Fruit fly (Drosophila melanogaster): ENCODE data around the gene Kdm2.

The Kdm2 gene

dm6 chr3R:9049091-9049981, 3.0 kb upstream of the Kdm2 start:
- no peak for TF ChIP-seq noc (tag; optimal IDR thresholded peaks at IDR 0.05)

dm6 chr3R:9050519-9051119, 1.7 kb upstream of the Kdm2 start, which contains the start of gene Nmdmc:
Nmdmc (minus strand) TSS chr3R:9050555.
- no peak for TF ChIP-seq noc (tag; optimal IDR thresholded peaks at IDR 0.05)

dm6 chr3R:9053021-9053420, 726 bp downstream of the Kdm2 start:
- peak; percentile 47 for TF ChIP-seq noc (tag; optimal IDR thresholded peaks at IDR 0.05)

- TF ChIP-seq noc (tag; optimal IDR thresholded peaks at IDR 0.05) = peak; percentile 83
Measured at dm6 chr3R:9053850-9054441, 1.7 kb downstream of the Kdm2 start.

- no peak for TF ChIP-seq noc (tag; optimal IDR thresholded peaks at IDR 0.05)
Measured at dm6 chr3R:9054442-9055118, 2.3 kb downstream of the Kdm2 start.

- peak; percentile 95 for TF ChIP-seq noc (tag; optimal IDR thresholded peaks at IDR 0.05)
Measured at dm6 chr3R:9055119-9056105, 3.1 kb downstream of the Kdm2 start.

dm6 chr3R:9056409-9057031, 4.2 kb downstream of the Kdm2 start:
- no peak for TF ChIP-seq noc (tag; optimal IDR thresholded peaks at IDR 0.05)

- no peak for TF ChIP-seq noc (tag; optimal IDR thresholded peaks at IDR 0.05)
Measured at dm6 chr3R:9057032-9057397, 4.7 kb downstream of the Kdm2 start.

- TF ChIP-seq noc (tag; optimal IDR thresholded peaks at IDR 0.05) = peak; percentile 100
Measured at dm6 chr3R:9057398-9058058, 5.2 kb downstream of the Kdm2 start.

dm6 chr3R:9062756-9063155, 10.5 kb downstream of the Kdm2 start:
- no peak for TF ChIP-seq noc (tag; optimal IDR thresholded peaks at IDR 0.05)

dm6 chr3R:9064874-9065273, 12.6 kb downstream of the Kdm2 start, which contains the start of the genes beag and Ada:
beag (minus strand) TSS chr3R:9065078.
Ada (plus strand) TSS chr3R:9065183.
- no peak for TF ChIP-seq noc (tag; optimal IDR thresholded peaks at IDR 0.05)

dm6 chr3R:9068418-9068817, 16.1 kb downstream of the Kdm2 start:
- no peak for TF ChIP-seq noc (tag; optimal IDR thresholded peaks at IDR 0.05)

dm6 chr3R:9069874-9070273, 17.6 kb downstream of the Kdm2 start:
- TF ChIP-seq noc (tag; optimal IDR thresholded peaks at IDR 0.05) = no peak

- TF ChIP-seq noc (tag; optimal IDR thresholded peaks at IDR 0.05) = no peak
Measured at dm6 chr3R:9074934-9075333, 22.6 kb downstream of the Kdm2 start.

Data from whole organism, larva.